Worm (Caenorhabditis elegans) whole organism, mixed stage, embryonic: ENCODE data around the gene let-268.
"Not testable (repeated sequence)": the region's sequence is repeated elsewhere in the genome, so short reads cannot be mapped to it uniquely, and the experiment has no call there.

Source experiments
- drap-1 ChIP-seq: fragments of 200-800 bp; sonication (Bioruptor generic); optimal IDR thresholded peaks from 3 replicates; lab custom pipeline; 2018; ENCODE audit warnings: mild to moderate bottlenecking, missing genetic modification characterization, missing compliant biosample characterization
- elt-1 ChIP-seq: sonication (generic microtip); optimal IDR thresholded peaks from 2 replicates; lab custom pipeline; 2017; ENCODE audit warnings: missing genetic modification characterization, mild to moderate bottlenecking, missing compliant biosample characterization, antibody characterized with exemption, moderate library complexity, borderline replicate concordance; ENCODE audit not compliant: insufficient read depth
- elt-3 ChIP-seq: fragments of 150-350 bp; optimal IDR thresholded peaks from 2 replicates; lab custom pipeline; 2014; ENCODE audit warnings: missing biosample characterization, missing genetic modification characterization
- lin-13 ChIP-seq: fragments of 150-350 bp; optimal IDR thresholded peaks from 2 replicates; lab custom pipeline; 2014; ENCODE audit warnings: missing biosample characterization, missing genetic modification characterization
- mep-1 ChIP-seq: fragments of 150-350 bp; optimal IDR thresholded peaks from 2 replicates; lab custom pipeline; 2017; ENCODE audit warnings: missing biosample characterization, missing genetic modification reagents, missing genetic modification characterization, inconsistent platforms
- mls-2 ChIP-seq: sonication (generic microtip); optimal IDR thresholded peaks from 2 replicates; lab custom pipeline; 2016; ENCODE audit warnings: mild to moderate bottlenecking, missing genetic modification characterization, moderate library complexity, missing compliant biosample characterization
- nhr-12 ChIP-seq: fragments of 150-350 bp; optimal IDR thresholded peaks from 2 replicates; lab custom pipeline; 2014; ENCODE audit warnings: missing biosample characterization, missing genetic modification characterization
- nhr-28 ChIP-seq: fragments of 150-350 bp; optimal IDR thresholded peaks from 2 replicates; lab custom pipeline; 2014; ENCODE audit warnings: missing biosample characterization, missing genetic modification characterization
- pha-4 ChIP-seq: fragments of 150-350 bp; optimal IDR thresholded peaks from 2 replicates; lab custom pipeline; 2018; ENCODE audit warnings: missing biosample characterization, missing genetic modification reagents, missing genetic modification characterization
- unc-39 ChIP-seq: fragments of 150-350 bp; optimal IDR thresholded peaks from 2 replicates; lab custom pipeline; 2014; ENCODE audit warnings: missing biosample characterization, missing genetic modification characterization
- ztf-11 ChIP-seq: fragments of 150-350 bp; optimal IDR thresholded peaks from 2 replicates; lab custom pipeline; 2014; ENCODE audit warnings: missing biosample characterization, missing genetic modification characterization

ce11 chrII:10006266-10006665 lies 33.5 kb downstream of the let-268 start, which contains the start of gene ZK892.4:
- not testable (repeated sequence) for TF ChIP-seq elt-3 (tag; lab: Kevin White, UChicago); mls-2 (tag; lab: Kevin White, UChicago); ztf-11 (tag; lab: Kevin White, UChicago); elt-1 (tag; lab: Kevin White, UChicago); pha-4; nhr-28; unc-39; lin-13 (tag; lab: Kevin White, UChicago); mep-1 (tag; lab: Kevin White, UChicago); drap-1; nhr-12 (tag; lab: Kevin White, UChicago)
